Fruit fly (Drosophila melanogaster): ENCODE results near the gene CG31279.
A peak's percentile ranks its signal among the peaks of the same experiment; 100 is the strongest.

CG31279 gene

dm6 chr3R:16480995-16481394 is 50.5 kb downstream of the CG31279 start, which contains the start of gene Dhfr (continued):
- TF ChIP-seq CG13424 (tag; optimal IDR thresholded peaks at IDR 0.05) (no peak), CG13287 (GFP tag; IDR thresholded peaks at IDR 0.05; ENCODE audit: partially characterized antibody) (peak; percentile 55), Dref (GFP tag; IDR thresholded peaks at IDR 0.05) (peak; percentile 62), bbx (GFP tag; IDR thresholded peaks at IDR 0.05; ENCODE audit: partially characterized antibody) (peak; percentile 18; the same call in 1 of the 2 replicates), CG2129 (GFP tag; IDR thresholded peaks at IDR 0.05; ENCODE audit: partially characterized antibody) (0 out of 2 replicates have a peak, but pooled peaks have one; percentile 13), CG34422 (GFP tag; IDR thresholded peaks at IDR 0.05) (no peak), CG16813 (GFP tag; IDR thresholded peaks at IDR 0.05; ENCODE audit: partially characterized antibody) (no peak), MESR4 (GFP tag; optimal IDR thresholded peaks at IDR 0.05) (no peak), dimm (GFP tag; IDR thresholded peaks at IDR 0.05) (no peak), hbn (GFP tag; IDR thresholded peaks at IDR 0.05; ENCODE audit: partially characterized antibody) (peak; percentile 50; the same call in 1 of the 2 replicates), MBD-R2 (GFP tag; IDR thresholded peaks at IDR 0.05) (peak; percentile 70; the same call in 1 of the 2 replicates), trem (tag; optimal IDR thresholded peaks at IDR 0.05) (peak; percentile 21), stc (GFP tag; IDR thresholded peaks at IDR 0.05) (no peak), HLH4C (GFP tag; IDR thresholded peaks at IDR 0.05; ENCODE audit: partially characterized antibody) (peak; percentile 60; the same call in 2 of the 3 replicates), slbo (GFP tag; IDR thresholded peaks at IDR 0.05) (no peak), CG15514 (GFP tag; optimal IDR thresholded peaks at IDR 0.05) (no peak), zen2 (GFP tag; IDR thresholded peaks at IDR 0.05; ENCODE audit: partially characterized antibody) (peak; percentile 57; the same call in 1 of the 3 replicates), crp (GFP tag; optimal IDR thresholded peaks at IDR 0.05) (peak in 1 of 2 experiments; percentile 67), CG7271 (tag; optimal IDR thresholded peaks at IDR 0.05) (no peak), Sry-δ (GFP tag; optimal IDR thresholded peaks at IDR 0.05) (peak; percentile 18), CG1233 (GFP tag; optimal IDR thresholded peaks at IDR 0.05) (no peak), stwl (tag; optimal IDR thresholded peaks at IDR 0.05) (peak; percentile 72)

dm6 chr3R:16482276-16482675 is 51.8 kb downstream of the CG31279 start, which contains the start of gene Sdhaf3:
Gene Sdhaf3 (minus strand): TSS chr3R:16482452.
- no peak for TF ChIP-seq Ssrp (tag; optimal IDR thresholded peaks at IDR 0.05)
- TF ChIP-seq CG13624 (GFP tag; optimal IDR thresholded peaks at IDR 0.05) = no peak
- TF ChIP-seq MBD-R2 (GFP tag; IDR thresholded peaks at IDR 0.05) = peak; percentile 47; the same call in 1 of the 2 replicates
- TF ChIP-seq pzg (GFP tag; optimal IDR thresholded peaks at IDR 0.05) = peak; percentile 56
- TF ChIP-seq zfh1 (GFP tag; IDR thresholded peaks at IDR 0.05) = 0 out of 3 replicates have a peak, but pooled peaks have one; percentile 5
- peak; percentile 93 for TF ChIP-seq E2f2 (GFP tag; IDR thresholded peaks at IDR 0.05)
- TF ChIP-seq Myb (GFP tag; optimal IDR thresholded peaks at IDR 0.05) = peak; percentile 25
- TF ChIP-seq Med (GFP tag) = peak; percentile 78
- peak; percentile 19 for TF ChIP-seq Ets97D (GFP tag; optimal IDR thresholded peaks at IDR 0.05)
- peak in 1 of 2 experiments; percentile 40 for TF ChIP-seq Pdp1 (GFP tag; optimal IDR thresholded peaks at IDR 0.05)
- no peak for TF ChIP-seq bsh (GFP tag; optimal IDR thresholded peaks at IDR 0.05)
- peak; percentile 18 for TF ChIP-seq mam (GFP tag; optimal IDR thresholded peaks at IDR 0.05)
- peak; percentile 28 for TF ChIP-seq CTCF (GFP tag; optimal IDR thresholded peaks at IDR 0.05)
- peak; percentile 18 for TF ChIP-seq HmgZ (tag; optimal IDR thresholded peaks at IDR 0.05)
- peak in 1 of 2 experiments; percentile 74 for TF ChIP-seq crp (GFP tag; optimal IDR thresholded peaks at IDR 0.05)
- peak; percentile 89 for TF ChIP-seq CG10267 (tag; optimal IDR thresholded peaks at IDR 0.05)
- TF ChIP-seq Ets65A (GFP tag) = no peak
- 0 out of 3 replicates have a peak, but pooled peaks have one; percentile 14 for TF ChIP-seq CG16813 (GFP tag; IDR thresholded peaks at IDR 0.05; ENCODE audit: partially characterized antibody)
- TF ChIP-seq dati (GFP tag; IDR thresholded peaks at IDR 0.05) = no peak
- TF ChIP-seq CG7357 (GFP tag; IDR thresholded peaks at IDR 0.05) = no peak
- peak; percentile 0 for TF ChIP-seq MESR4 (GFP tag; optimal IDR thresholded peaks at IDR 0.05)
- TF ChIP-seq CG4617 (GFP tag; optimal IDR thresholded peaks at IDR 0.05; ENCODE audit: borderline replicate concordance) = peak; percentile 5
- TF ChIP-seq CG14710 (tag; optimal IDR thresholded peaks at IDR 0.05) = peak; percentile 15
- peak; percentile 31; the same call in 1 of the 2 replicates for TF ChIP-seq CG3847 (GFP tag; IDR thresholded peaks at IDR 0.05)
- TF ChIP-seq stwl (tag; optimal IDR thresholded peaks at IDR 0.05) = peak; percentile 53
- TF ChIP-seq CG15514 (GFP tag; optimal IDR thresholded peaks at IDR 0.05) = peak; percentile 15
- TF ChIP-seq vfl (GFP tag; optimal IDR thresholded peaks at IDR 0.05) = peak; percentile 19
- no peak for TF ChIP-seq btn (GFP tag; optimal IDR thresholded peaks at IDR 0.05)
- TF ChIP-seq Dp (GFP tag; optimal IDR thresholded peaks at IDR 0.05) = peak; percentile 89
- no peak for TF ChIP-seq Side (GFP tag; optimal IDR thresholded peaks at IDR 0.05)
- peak; percentile 46; the same call in 1 of the 2 replicates for TF ChIP-seq Rfx (GFP tag; IDR thresholded peaks at IDR 0.05)
- no peak for TF ChIP-seq wdn (GFP tag; IDR thresholded peaks at IDR 0.05)

All from whole organism, embryonic.